Fruit fly (Drosophila melanogaster): ENCODE results near the gene U2af38.

Gene U2af38

DNA sequence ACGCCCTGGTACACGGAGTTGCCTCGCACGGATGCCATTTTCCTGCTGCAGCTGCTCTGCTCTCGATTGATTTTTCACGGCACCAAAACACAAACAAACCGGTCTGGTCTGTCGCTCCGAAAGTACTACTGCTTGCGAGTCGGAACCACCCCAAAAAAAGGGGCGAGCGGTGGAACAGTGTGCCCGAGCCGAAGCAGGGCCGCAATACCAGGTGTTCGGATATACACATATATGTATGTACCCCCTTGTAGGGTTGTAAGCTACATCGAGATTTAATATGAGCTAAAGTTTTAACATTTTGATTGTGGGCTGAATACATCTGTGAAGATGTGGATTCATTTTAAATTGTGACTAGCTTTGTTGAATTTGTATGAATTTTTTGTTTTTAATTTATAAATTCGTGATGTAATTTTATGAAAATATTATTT, 8.9 kb downstream of the U2af38 start (continued):
- TF ChIP-seq dmrt99B (tag; optimal IDR thresholded peaks at IDR 0.05) (peak; percentile 36), CG9817 (tag; optimal IDR thresholded peaks at IDR 0.05) (peak; percentile 48), CG2889 (GFP tag; IDR thresholded peaks at IDR 0.05) (no peak), Eip74EF (GFP tag; optimal IDR thresholded peaks at IDR 0.05) (peak in 1 of 2 experiments; percentile 15), Rx (GFP tag; IDR thresholded peaks at IDR 0.05) (no peak), CG13296 (GFP tag; optimal IDR thresholded peaks at IDR 0.05) (peak; percentile 54), Sox100B (GFP tag; optimal IDR thresholded peaks at IDR 0.05) (peak; percentile 30), repo (GFP tag; optimal IDR thresholded peaks at IDR 0.05) (no peak), CG8944 (GFP tag; optimal IDR thresholded peaks at IDR 0.05) (no peak), chm (GFP tag; IDR thresholded peaks at IDR 0.05) (peak; percentile 65), CG17612 (GFP tag; IDR thresholded peaks at IDR 0.05) (no peak), exex (tag; optimal IDR thresholded peaks at IDR 0.05) (no peak), CHES-1-like (GFP tag; optimal IDR thresholded peaks at IDR 0.05) (peak; percentile 62), fd3F (GFP tag; optimal IDR thresholded peaks at IDR 0.05) (peak; percentile 15), CG12071 (GFP tag; optimal IDR thresholded peaks at IDR 0.05) (peak; percentile 43), ranshi (GFP tag; IDR thresholded peaks at IDR 0.05) (peak; percentile 39; the same call in 1 of the 2 replicates), CG7987 (GFP tag; optimal IDR thresholded peaks at IDR 0.05) (peak; percentile 54), knrl (GFP tag; IDR thresholded peaks at IDR 0.05; ENCODE audit: partially characterized antibody) (peak; percentile 26; the same call in 1 of the 3 replicates), sug (tag; optimal IDR thresholded peaks at IDR 0.05) (peak; percentile 63), CG17186 (GFP tag; optimal IDR thresholded peaks at IDR 0.05) (peak; percentile 17), ssp (GFP tag; IDR thresholded peaks at IDR 0.05) (peak; percentile 36; the same call in 1 of the 2 replicates), CG11504 (tag; optimal IDR thresholded peaks at IDR 0.05) (peak; percentile 70), mirr (GFP tag; optimal IDR thresholded peaks at IDR 0.05) (peak; percentile 49), nmo (GFP tag; optimal IDR thresholded peaks at IDR 0.05) (peak; percentile 46), CG5245 (GFP tag; optimal IDR thresholded peaks at IDR 0.05) (peak; percentile 25), CG3995 (GFP tag; optimal IDR thresholded peaks at IDR 0.05) (no peak), pzg (GFP tag; optimal IDR thresholded peaks at IDR 0.05) (peak; percentile 80), CG4328 (GFP tag; optimal IDR thresholded peaks at IDR 0.05) (peak; percentile 24), zfh2 (GFP tag; optimal IDR thresholded peaks at IDR 0.05) (peak; percentile 47), stc (GFP tag; IDR thresholded peaks at IDR 0.05) (0 out of 2 replicates have a peak, but pooled peaks have one; percentile 64), trem (tag; optimal IDR thresholded peaks at IDR 0.05) (peak; percentile 65), lov (optimal IDR thresholded peaks at IDR 0.05) (no peak), lov (GFP tag; IDR thresholded peaks at IDR 0.05) (0 out of 3 replicates have a peak, but pooled peaks have one; percentile 47), Hmx (GFP tag; optimal IDR thresholded peaks at IDR 0.05) (peak; percentile 59), Fer3 (tag; optimal IDR thresholded peaks at IDR 0.05) (peak; percentile 45), slbo (GFP tag; IDR thresholded peaks at IDR 0.05) (peak; percentile 61), CG1792 (GFP tag; optimal IDR thresholded peaks at IDR 0.05) (peak; percentile 40), Hsf (GFP tag; optimal IDR thresholded peaks at IDR 0.05) (peak; percentile 28), CG8089 (GFP tag; optimal IDR thresholded peaks at IDR 0.05) (peak; percentile 27), al (GFP tag; IDR thresholded peaks at IDR 0.05) (0 out of 2 replicates have a peak, but pooled peaks have one; percentile 33), Poxn (GFP tag; IDR thresholded peaks at IDR 0.05) (no peak), C15 (GFP tag; IDR thresholded peaks at IDR 0.05) (no peak), da (GFP tag; optimal IDR thresholded peaks at IDR 0.05) (peak; percentile 12), CG15479 (GFP tag; optimal IDR thresholded peaks at IDR 0.05) (no peak), her (GFP tag; optimal IDR thresholded peaks at IDR 0.05) (peak; percentile 47), CG15514 (GFP tag; optimal IDR thresholded peaks at IDR 0.05) (peak; percentile 97), Myb (GFP tag; optimal IDR thresholded peaks at IDR 0.05) (peak; percentile 50), CG31365 (tag; optimal IDR thresholded peaks at IDR 0.05) (peak; percentile 91), CG42726 (GFP tag; IDR thresholded peaks at IDR 0.05; ENCODE audit: partially characterized antibody) (peak; percentile 74), vvl (GFP tag; IDR thresholded peaks at IDR 0.05) (peak; percentile 75), Drgx (GFP tag; IDR thresholded peaks at IDR 0.05) (0 out of 2 replicates have a peak, but pooled peaks have one; percentile 25)
